Worm (Caenorhabditis elegans) whole organism, mixed stage, embryonic: ENCODE results near the gene C36C5.4.

ENCODE experiments used
- hlh-1 ChIP-seq: fragments of 150-350 bp; optimal IDR thresholded peaks from 2 replicates; lab custom pipeline; 2014; ENCODE audit warnings: missing biosample characterization, missing genetic modification reagents, missing genetic modification characterization
- zip-8 ChIP-seq: fragments of 150-350 bp; optimal IDR thresholded peaks from 2 replicates; lab custom pipeline; 2014; ENCODE audit warnings: missing biosample characterization, missing genetic modification characterization

The C36C5.4 gene

DNA sequence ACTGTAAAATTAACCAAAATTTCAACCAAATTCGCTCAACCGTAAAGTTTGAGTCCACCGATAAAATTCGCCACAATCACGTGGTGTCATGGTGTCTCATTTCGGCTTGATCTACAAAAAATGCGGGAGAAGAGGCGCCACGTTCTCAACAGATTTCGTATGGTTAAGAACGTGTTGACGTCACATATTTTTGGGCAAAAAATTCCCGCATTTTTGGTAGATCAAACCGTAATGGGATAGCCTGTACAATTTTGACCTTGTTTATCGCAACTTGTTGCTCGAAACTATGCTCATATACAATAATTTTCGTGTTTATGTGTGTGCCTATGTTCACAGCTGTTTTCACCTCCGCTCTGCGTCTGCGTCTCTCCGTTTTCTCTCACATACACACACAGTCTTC lies 42.6 kb downstream of the C36C5.4 start:
- peak; percentile 51 for TF ChIP-seq hlh-1 (tag; lab: Kevin White, UChicago)
- no peak for TF ChIP-seq zip-8 (tag; lab: Kevin White, UChicago)
- TF ChIP-seq, all 35 proteins: peak for 1

DNA sequence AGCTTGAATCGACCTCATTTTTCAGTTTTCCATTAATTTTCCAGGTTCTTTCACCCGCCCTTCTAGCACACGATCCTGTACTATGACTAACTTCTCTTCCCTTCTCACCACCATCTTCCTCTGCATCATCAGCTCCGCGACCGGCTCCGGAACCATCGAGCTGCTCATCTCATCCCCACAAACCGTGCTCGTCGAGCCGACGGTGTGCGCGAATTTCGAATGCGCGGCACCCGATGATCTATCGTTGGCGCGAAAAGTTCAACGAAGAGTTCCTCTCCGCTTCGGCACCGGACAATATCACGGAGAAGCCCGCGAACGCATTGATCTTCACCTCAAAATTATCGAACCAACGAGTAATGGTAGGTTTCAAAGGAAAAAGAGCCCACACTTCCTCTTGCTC lies 43.8 kb downstream of the C36C5.4 start, which contains the start of gene apx-1:
TSS of gene apx-1 (plus strand) at position 50 of the 400 bp plus-strand sequence.
- TF ChIP-seq hlh-1 (tag; lab: Kevin White, UChicago) = no peak
